Fruit fly (Drosophila melanogaster) whole organism, prepupa: ENCODE results near the gene CG42465.

ENCODE experiments used
- CG10631 ChIP-seq: fragments of 200-800 bp; sonication (Bioruptor generic); optimal IDR thresholded peaks from 2 replicates; lab custom pipeline; 2016; ENCODE audit warnings: missing biosample characterization, missing genetic modification characterization
- CG10669 ChIP-seq: fragments of 200-800 bp; sonication (Bioruptor generic); optimal IDR thresholded peaks from 3 replicates; lab custom pipeline; 2018; ENCODE audit warnings: missing biosample characterization, mild to moderate bottlenecking, missing genetic modification characterization, moderate library complexity
- CG11762 ChIP-seq: fragments of 200-800 bp; sonication (Bioruptor generic); optimal IDR thresholded peaks from 3 replicates; lab custom pipeline; 2016; ENCODE audit warnings: missing biosample characterization, missing genetic modification characterization; ENCODE audit not compliant: insufficient read depth
- CG11902 ChIP-seq: fragments of 200-800 bp; sonication (Bioruptor generic); optimal IDR thresholded peaks from 3 replicates; lab custom pipeline; 2016; ENCODE audit warnings: missing biosample characterization, missing genetic modification characterization
- CG16779 ChIP-seq: fragments of 200-800 bp; sonication (Bioruptor generic); optimal IDR thresholded peaks from 3 replicates; lab custom pipeline; 2017; ENCODE audit warnings: missing biosample characterization, mild to moderate bottlenecking, missing genetic modification characterization
- CG3032 ChIP-seq: fragments of 200-800 bp; optimal IDR thresholded peaks from 2 replicates; lab custom pipeline; 2019; ENCODE audit warnings: missing biosample characterization, mild to moderate bottlenecking, missing genetic modification characterization, moderate library complexity
- CG31627 ChIP-seq: fragments of 200-800 bp; sonication (Bioruptor generic); optimal IDR thresholded peaks from 3 replicates; lab custom pipeline; 2016; ENCODE audit warnings: missing biosample characterization, missing genetic modification characterization
- CG32006 ChIP-seq: fragments of 200-800 bp; sonication (Bioruptor generic); optimal IDR thresholded peaks from 3 replicates; lab custom pipeline; 2017; ENCODE audit warnings: missing biosample characterization, mild to moderate bottlenecking, missing genetic modification characterization
- CG34406 ChIP-seq: fragments of 200-800 bp; sonication (Bioruptor generic); optimal IDR thresholded peaks from 3 replicates; lab custom pipeline; 2016; ENCODE audit warnings: missing biosample characterization, missing genetic modification characterization
- CG3919 ChIP-seq: fragments of 200-800 bp; sonication (Bioruptor generic); optimal IDR thresholded peaks from 3 replicates; lab custom pipeline; 2016; ENCODE audit warnings: missing biosample characterization, missing genetic modification characterization
- CG4318 ChIP-seq: fragments of 200-800 bp; sonication (Bioruptor generic); optimal IDR thresholded peaks from 3 replicates; lab custom pipeline; 2017; ENCODE audit warnings: missing biosample characterization, mild to moderate bottlenecking, missing genetic modification characterization
- CG6163 ChIP-seq: fragments of 200-800 bp; sonication (Bioruptor generic); IDR thresholded peaks from 3 replicates; pipeline ENCODE4 v1.3.6; 2022; ENCODE audit warnings: missing biosample characterization, missing genetic modification characterization
- CG6276 ChIP-seq: fragments of 200-800 bp; sonication (Bioruptor generic); optimal IDR thresholded peaks from 2 replicates; lab custom pipeline; 2017; ENCODE audit warnings: missing biosample characterization, mild to moderate bottlenecking, missing genetic modification characterization
- CG6854 ChIP-seq: fragments of 200-800 bp; sonication (Bioruptor generic); optimal IDR thresholded peaks from 2 replicates; lab custom pipeline; 2017; ENCODE audit warnings: missing biosample characterization, mild to moderate bottlenecking, missing genetic modification characterization
- CG7368 ChIP-seq: fragments of 200-800 bp; sonication (Bioruptor generic); optimal IDR thresholded peaks from 3 replicates; lab custom pipeline; 2016; ENCODE audit warnings: missing biosample characterization, missing genetic modification characterization
- CG8119 ChIP-seq: fragments of 200-800 bp; sonication (Bioruptor generic); IDR thresholded peaks from 3 replicates; pipeline ENCODE4 v1.3.6; 2022; ENCODE audit warnings: missing biosample characterization, missing genetic modification characterization
- CG8319 ChIP-seq: fragments of 200-800 bp; sonication (Bioruptor generic); optimal IDR thresholded peaks from 3 replicates; lab custom pipeline; 2016; ENCODE audit warnings: missing biosample characterization, missing genetic modification characterization
- CG8632 ChIP-seq: fragments of 200-800 bp; sonication (Bioruptor generic); optimal IDR thresholded peaks from 3 replicates; lab custom pipeline; 2016; ENCODE audit warnings: missing biosample characterization, missing genetic modification characterization
- CG9139 ChIP-seq: fragments of 200-800 bp; sonication (Bioruptor generic); optimal IDR thresholded peaks from 3 replicates; lab custom pipeline; 2017; ENCODE audit warnings: missing biosample characterization, mild to moderate bottlenecking, missing genetic modification characterization
- Eip75B ChIP-seq: fragments of 200-800 bp; sonication (Bioruptor generic); optimal IDR thresholded peaks from 3 replicates; lab custom pipeline; 2016; ENCODE audit warnings: missing biosample characterization, missing genetic modification characterization
- Eip78C ChIP-seq: fragments of 200-800 bp; sonication (Bioruptor generic); peaks from one replicate; lab custom pipeline; 2016; ENCODE audit warnings: missing biosample characterization, missing genetic modification characterization
- Ets96B ChIP-seq: fragments of 200-800 bp; optimal IDR thresholded peaks from 2 replicates; lab custom pipeline; 2019; ENCODE audit warnings: missing biosample characterization, mild to moderate bottlenecking, missing genetic modification characterization, moderate library complexity
- Gug ChIP-seq: fragments of 200-800 bp; sonication (Bioruptor generic); IDR thresholded peaks from 2 replicates; pipeline ENCODE4 v1.3.6; 2022; ENCODE audit warnings: missing biosample characterization, missing genetic modification characterization
- Hr38 ChIP-seq: sonication (Bioruptor generic); optimal IDR thresholded peaks from 2 replicates; lab custom pipeline; 2016; ENCODE audit warnings: missing biosample characterization, missing genetic modification characterization
- Hr4 ChIP-seq: fragments of 200-800 bp; sonication (Bioruptor generic); optimal IDR thresholded peaks from 3 replicates; lab custom pipeline; 2016; ENCODE audit warnings: missing biosample characterization, missing genetic modification characterization
- Met ChIP-seq: fragments of 200-800 bp; sonication (Bioruptor generic); optimal IDR thresholded peaks from 3 replicates; lab custom pipeline; 2016; ENCODE audit warnings: missing biosample characterization, missing genetic modification characterization
- OdsH ChIP-seq: fragments of 200-800 bp; sonication (Bioruptor generic); optimal IDR thresholded peaks from 3 replicates; lab custom pipeline; 2016; ENCODE audit warnings: missing biosample characterization, missing genetic modification characterization
- Smox ChIP-seq: fragments of 200-800 bp; sonication (Bioruptor generic); optimal IDR thresholded peaks from 3 replicates; lab custom pipeline; 2016; ENCODE audit warnings: missing biosample characterization, missing genetic modification characterization
- Sox14 ChIP-seq: fragments of 200-800 bp; sonication (Bioruptor generic); optimal IDR thresholded peaks from 3 replicates; lab custom pipeline; 2016; ENCODE audit warnings: missing biosample characterization, missing genetic modification characterization
- Sox15 ChIP-seq: fragments of 200-800 bp; sonication (Bioruptor generic); optimal IDR thresholded peaks from 3 replicates; lab custom pipeline; 2016; ENCODE audit warnings: missing biosample characterization, missing genetic modification characterization
- achi ChIP-seq: fragments of 200-800 bp; sonication (Bioruptor generic); optimal IDR thresholded peaks from 3 replicates; lab custom pipeline; 2016; ENCODE audit warnings: missing biosample characterization, missing genetic modification characterization
- acj6 ChIP-seq: fragments of 200-800 bp; sonication (Bioruptor generic); optimal IDR thresholded peaks from 3 replicates; lab custom pipeline; 2016; ENCODE audit warnings: missing biosample characterization, missing genetic modification characterization
- cyc ChIP-seq: fragments of 200-800 bp; sonication (Bioruptor generic); optimal IDR thresholded peaks from 3 replicates; lab custom pipeline; 2016; ENCODE audit warnings: missing biosample characterization, missing genetic modification characterization
- dac ChIP-seq: fragments of 200-800 bp; sonication (Bioruptor generic); optimal IDR thresholded peaks from 2 replicates; lab custom pipeline; 2017; ENCODE audit warnings: missing biosample characterization, mild to moderate bottlenecking, missing genetic modification characterization
- dsx ChIP-seq: fragments of 200-800 bp; optimal IDR thresholded peaks from 3 replicates; lab custom pipeline; 2019; ENCODE audit warnings: missing biosample characterization, mild to moderate bottlenecking, missing genetic modification characterization, moderate library complexity; ENCODE audit not compliant: poor library complexity, severe bottlenecking
- eg ChIP-seq: fragments of 200-800 bp; sonication (Bioruptor generic); IDR thresholded peaks from 3 replicates; pipeline ENCODE4 v1.3.6; 2022; ENCODE audit warnings: missing biosample characterization, missing genetic modification characterization
- esn ChIP-seq: fragments of 200-800 bp; sonication (Bioruptor generic); optimal IDR thresholded peaks from 2 replicates; lab custom pipeline; 2016; ENCODE audit warnings: missing biosample characterization, mild to moderate bottlenecking, missing genetic modification characterization, moderate library complexity
- fd59A ChIP-seq: fragments of 200-800 bp; sonication (Bioruptor generic); optimal IDR thresholded peaks from 2 replicates; lab custom pipeline; 2017; ENCODE audit warnings: missing biosample characterization, mild to moderate bottlenecking, missing genetic modification characterization, missing genetic modification reagents
- fd85E ChIP-seq: fragments of 200-800 bp; sonication (Bioruptor generic); optimal IDR thresholded peaks from 3 replicates; lab custom pipeline; 2016; ENCODE audit warnings: missing biosample characterization, missing genetic modification characterization
- fkh ChIP-seq: fragments of 200-800 bp; sonication (Bioruptor generic); optimal IDR thresholded peaks from 3 replicates; lab custom pipeline; 2017; ENCODE audit warnings: missing biosample characterization, mild to moderate bottlenecking, missing genetic modification characterization, moderate library complexity
- lz ChIP-seq: fragments of 200-800 bp; sonication (Bioruptor generic); optimal IDR thresholded peaks from 3 replicates; lab custom pipeline; 2016; ENCODE audit warnings: missing biosample characterization, missing genetic modification characterization
- net ChIP-seq: fragments of 200-800 bp; sonication (Bioruptor generic); optimal IDR thresholded peaks from 3 replicates; lab custom pipeline; 2016; ENCODE audit warnings: missing biosample characterization, missing genetic modification characterization
- salr ChIP-seq, 2 experiments: fragments of 200-800 bp; sonication (Bioruptor generic); optimal IDR thresholded peaks; 3 replicates each; lab custom pipeline; 2016 to 2018; ENCODE audit warnings: missing biosample characterization in 2 of 2, missing genetic modification characterization in 2 of 2, mild to moderate bottlenecking in 1 of 2
- spab ChIP-seq: fragments of 200-800 bp; sonication (Bioruptor generic); optimal IDR thresholded peaks from 2 replicates; lab custom pipeline; 2017; ENCODE audit warnings: missing biosample characterization, mild to moderate bottlenecking, missing genetic modification characterization, missing genetic modification reagents
- svp ChIP-seq: fragments of 200-800 bp; sonication (Bioruptor generic); peaks from one replicate; lab custom pipeline; 2016; ENCODE audit warnings: missing biosample characterization, missing genetic modification characterization

Gene CG42465

DNA sequence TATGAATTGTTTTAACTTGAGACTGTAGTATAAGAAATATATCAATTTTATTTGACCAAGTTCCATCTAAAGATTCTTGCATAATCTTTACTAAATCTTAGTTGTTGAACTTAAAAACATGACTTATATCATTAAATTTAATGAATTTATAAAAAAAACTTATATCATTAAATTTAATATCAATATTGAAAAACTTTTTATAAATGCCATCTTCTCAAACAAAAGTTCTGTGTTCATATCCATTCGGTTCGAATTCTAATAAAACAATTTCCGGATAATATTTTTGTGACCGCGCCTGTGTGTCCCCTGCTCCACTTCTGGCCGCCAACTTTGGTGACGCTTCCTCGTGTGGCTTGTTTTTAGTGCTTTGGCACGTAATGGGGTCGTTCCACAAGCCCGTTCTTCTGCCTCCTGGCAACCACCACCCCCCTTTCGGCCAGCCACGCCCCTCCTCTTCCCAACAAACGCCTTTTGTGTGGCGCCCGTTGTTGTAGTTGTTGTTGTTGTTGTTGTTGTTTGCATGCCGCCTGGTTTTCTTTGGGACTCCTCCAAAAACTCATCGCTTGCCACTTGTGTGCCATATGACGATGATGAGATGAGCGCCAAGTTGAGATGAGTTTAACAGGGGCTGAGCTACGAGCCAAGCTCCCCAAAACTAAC, 37.1 kb downstream of the CG42465 start:
- TF ChIP-seq svp (peak; percentile 56), CG3919 (GFP tag; lab: Kevin White, UChicago) (peak; percentile 36), CG32006 (GFP tag; lab: Kevin White, UChicago) (peak; percentile 61), CG6163 (GFP tag; lab: Robert Waterston, UW) (no peak), CG3032 (peak; percentile 4), salr (GFP tag; optimal IDR thresholded peaks at IDR 0.05; lab: Kevin White, UChicago) (peak in 1 of 2 experiments; percentile 32), CG8632 (GFP tag; lab: Kevin White, UChicago) (peak; percentile 3), Ets96B (tag; lab: Kevin White, UChicago) (peak; percentile 27), CG34406 (peak; percentile 13), Hr38 (no peak), OdsH (GFP tag; lab: Kevin White, UChicago) (peak; percentile 29), eg (GFP tag; lab: Robert Waterston, UW) (0 out of 3 replicates have a peak, but pooled peaks have one; percentile 28), Sox15 (no peak), CG6276 (GFP tag; lab: Kevin White, UChicago) (peak; percentile 36), Eip78C (peak; percentile 81), dsx (GFP tag; lab: Kevin White, UChicago) (no peak), achi (GFP tag; lab: Kevin White, UChicago) (peak; percentile 39), acj6 (peak; percentile 10), CG10669 (no peak)

DNA sequence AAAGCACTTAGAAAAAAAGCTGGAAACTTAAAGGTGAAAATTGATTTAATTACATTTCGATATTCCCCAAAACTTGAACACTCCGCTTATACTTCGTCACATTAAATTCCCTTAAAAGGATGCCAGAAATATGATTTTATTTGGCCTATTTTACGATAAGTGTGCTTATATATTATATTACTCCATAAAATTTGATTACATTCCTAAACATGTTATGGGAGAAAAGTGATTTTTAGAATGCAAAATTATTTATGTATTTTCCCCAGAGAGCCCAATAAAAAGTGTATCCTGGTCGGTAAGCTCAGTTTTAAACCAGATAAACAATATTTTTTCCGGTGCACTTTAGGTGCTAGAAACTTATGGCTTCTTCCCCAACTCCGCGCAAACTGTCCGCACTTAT, 37.7 kb downstream of the CG42465 start:
- no peak for TF ChIP-seq fd85E (GFP tag; lab: Kevin White, UChicago)
- peak; percentile 58 for TF ChIP-seq Hr4 (GFP tag; lab: Kevin White, UChicago)
- TF ChIP-seq salr (GFP tag; optimal IDR thresholded peaks at IDR 0.05; lab: Kevin White, UChicago): peak in 1 of 2 experiments; percentile 1
- peak; percentile 14 for TF ChIP-seq Ets96B (tag; lab: Kevin White, UChicago)
- TF ChIP-seq CG6854: no peak
- TF ChIP-seq CG32006 (GFP tag; lab: Kevin White, UChicago): peak; percentile 60
- no peak for TF ChIP-seq CG6163 (GFP tag; lab: Robert Waterston, UW)
- TF ChIP-seq CG11762 (GFP tag; lab: Kevin White, UChicago): no peak
- no peak for TF ChIP-seq Sox14
- no peak for TF ChIP-seq CG3032
- no peak for TF ChIP-seq fkh
- TF ChIP-seq CG4318 (GFP tag; lab: Kevin White, UChicago): peak; percentile 16
- TF ChIP-seq CG3919 (GFP tag; lab: Kevin White, UChicago): no peak
- TF ChIP-seq dac: no peak
- TF ChIP-seq spab (GFP tag; lab: Kevin White, UChicago): no peak
- TF ChIP-seq Gug (GFP tag; lab: Robert Waterston, UW): no peak
- TF ChIP-seq cyc (GFP tag; lab: Kevin White, UChicago): no peak
- no peak for TF ChIP-seq CG10631 (GFP tag; lab: Kevin White, UChicago)
- TF ChIP-seq CG16779: no peak
- no peak for TF ChIP-seq Eip75B (GFP tag; lab: Kevin White, UChicago)
- TF ChIP-seq Met (GFP tag; lab: Kevin White, UChicago): no peak
- TF ChIP-seq CG8119 (GFP tag; lab: Robert Waterston, UW): no peak
- TF ChIP-seq Eip78C: peak; percentile 88
- no peak for TF ChIP-seq CG31627
- no peak for TF ChIP-seq eg (GFP tag; lab: Robert Waterston, UW)
- TF ChIP-seq OdsH (GFP tag; lab: Kevin White, UChicago): peak; percentile 34
- no peak for TF ChIP-seq Smox (GFP tag; lab: Kevin White, UChicago)
- TF ChIP-seq CG8319 (GFP tag; lab: Kevin White, UChicago): no peak
- no peak for TF ChIP-seq fd59A (GFP tag; lab: Kevin White, UChicago)
- TF ChIP-seq CG6276 (GFP tag; lab: Kevin White, UChicago): peak; percentile 2
- no peak for TF ChIP-seq Sox15
- TF ChIP-seq CG10669: no peak
- TF ChIP-seq dsx (GFP tag; lab: Kevin White, UChicago): no peak
- TF ChIP-seq svp: peak; percentile 57
- TF ChIP-seq lz (GFP tag; lab: Kevin White, UChicago): no peak
- no peak for TF ChIP-seq Hr38
- TF ChIP-seq esn (GFP tag; lab: Kevin White, UChicago): no peak
- peak; percentile 31 for TF ChIP-seq achi (GFP tag; lab: Kevin White, UChicago)
- no peak for TF ChIP-seq CG9139
- no peak for TF ChIP-seq CG11902 (GFP tag; lab: Kevin White, UChicago)
- no peak for TF ChIP-seq CG7368 (GFP tag; lab: Kevin White, UChicago)
- no peak for TF ChIP-seq net (GFP tag; lab: Kevin White, UChicago)
- no peak for TF ChIP-seq CG34406
